Fruit fly (Drosophila melanogaster) whole organism, adult: Measurements from ENCODE around the gene tok.

ENCODE experiments used
- CG11617 ChIP-seq: fragments of 200-800 bp; sonication (Bioruptor generic); optimal IDR thresholded peaks from 2 replicates; lab custom pipeline; 2017; ENCODE audit warnings: mild to moderate bottlenecking, missing biosample characterization, missing genetic modification reagents, missing genetic modification characterization
- CG12768 ChIP-seq: fragments of 200-800 bp; sonication (Bioruptor generic); optimal IDR thresholded peaks from 2 replicates; lab custom pipeline; 2017; ENCODE audit warnings: missing biosample characterization, missing genetic modification characterization, mild to moderate bottlenecking, moderate library complexity, missing genetic modification reagents
- CG14711 ChIP-seq: fragments of 200-800 bp; sonication (Bioruptor generic); optimal IDR thresholded peaks from 2 replicates; lab custom pipeline; 2018; ENCODE audit warnings: missing biosample characterization, mild to moderate bottlenecking, missing genetic modification characterization, moderate library complexity
- CG1620 ChIP-seq: fragments of 200-800 bp; sonication (Bioruptor generic); optimal IDR thresholded peaks from 2 replicates; lab custom pipeline; 2016; ENCODE audit warnings: missing biosample characterization, missing genetic modification characterization
- CG33017 ChIP-seq: fragments of 200-800 bp; sonication (Bioruptor generic); optimal IDR thresholded peaks from 2 replicates; lab custom pipeline; 2018; ENCODE audit warnings: missing biosample characterization, mild to moderate bottlenecking, missing genetic modification characterization, moderate library complexity
- CG5204 ChIP-seq: fragments of 200-800 bp; sonication (Bioruptor generic); optimal IDR thresholded peaks from 2 replicates; lab custom pipeline; 2016; ENCODE audit warnings: missing biosample characterization, missing genetic modification characterization
- CG7045 ChIP-seq: fragments of 200-800 bp; sonication (Bioruptor generic); optimal IDR thresholded peaks from 2 replicates; lab custom pipeline; 2017; ENCODE audit warnings: missing biosample characterization, mild to moderate bottlenecking, missing genetic modification characterization
- CG7101 ChIP-seq: fragments of 200-800 bp; sonication (Bioruptor generic); optimal IDR thresholded peaks from 2 replicates; lab custom pipeline; 2018; ENCODE audit warnings: missing biosample characterization, mild to moderate bottlenecking, missing genetic modification characterization, moderate library complexity
- Clk ChIP-seq: fragments of 200-800 bp; sonication (Bioruptor generic); optimal IDR thresholded peaks from 2 replicates; lab custom pipeline; 2017; ENCODE audit warnings: missing biosample characterization, missing genetic modification characterization
- Crg-1 ChIP-seq: fragments of 200-800 bp; sonication (Bioruptor generic); optimal IDR thresholded peaks from 2 replicates; lab custom pipeline; 2016; ENCODE audit warnings: missing biosample characterization, missing genetic modification characterization
- Hr96 ChIP-seq: fragments of 200-800 bp; sonication (Bioruptor generic); optimal IDR thresholded peaks from 2 replicates; lab custom pipeline; 2016; ENCODE audit warnings: missing biosample characterization, missing genetic modification characterization
- Mnt ChIP-seq: fragments of 200-800 bp; sonication (Bioruptor generic); optimal IDR thresholded peaks from 2 replicates; lab custom pipeline; 2016; ENCODE audit warnings: missing biosample characterization, mild to moderate bottlenecking, missing genetic modification characterization
- bab1 ChIP-seq: fragments of 200-800 bp; sonication (Bioruptor generic); optimal IDR thresholded peaks from 3 replicates; lab custom pipeline; 2019; ENCODE audit warnings: missing biosample characterization, mild to moderate bottlenecking, missing genetic modification characterization, moderate library complexity
- cic ChIP-seq: fragments of 200-800 bp; sonication (Bioruptor generic); optimal IDR thresholded peaks from 2 replicates; lab custom pipeline; 2017; ENCODE audit warnings: missing biosample characterization, mild to moderate bottlenecking, missing genetic modification characterization, moderate library complexity
- cnc ChIP-seq, 2 experiments: fragments of >200 bp; optimal IDR thresholded peaks; 2 replicates each; lab custom pipeline; 2017
- kay ChIP-seq: fragments of 200-800 bp; sonication (Bioruptor generic); peaks from one replicate; lab custom pipeline; 2016; ENCODE audit warnings: missing biosample characterization, missing genetic modification characterization, borderline replicate concordance
- ovo ChIP-seq: fragments of 200-800 bp; sonication (Bioruptor generic); optimal IDR thresholded peaks from 2 replicates; lab custom pipeline; 2016; ENCODE audit warnings: missing biosample characterization, missing genetic modification characterization
- pad ChIP-seq: fragments of 200-800 bp; sonication (Bioruptor generic); optimal IDR thresholded peaks from 3 replicates; lab custom pipeline; 2017; ENCODE audit warnings: missing biosample characterization, missing genetic modification characterization, mild to moderate bottlenecking, moderate library complexity, missing genetic modification reagents
- tj ChIP-seq: fragments of 200-800 bp; sonication (Bioruptor generic); optimal IDR thresholded peaks from 3 replicates; lab custom pipeline; 2017; ENCODE audit warnings: missing biosample characterization, mild to moderate bottlenecking, missing genetic modification characterization, moderate library complexity
- toe ChIP-seq: fragments of 200-800 bp; sonication (Bioruptor generic); optimal IDR thresholded peaks from 2 replicates; lab custom pipeline; 2016; ENCODE audit warnings: missing biosample characterization, missing genetic modification characterization

tok gene

DNA sequence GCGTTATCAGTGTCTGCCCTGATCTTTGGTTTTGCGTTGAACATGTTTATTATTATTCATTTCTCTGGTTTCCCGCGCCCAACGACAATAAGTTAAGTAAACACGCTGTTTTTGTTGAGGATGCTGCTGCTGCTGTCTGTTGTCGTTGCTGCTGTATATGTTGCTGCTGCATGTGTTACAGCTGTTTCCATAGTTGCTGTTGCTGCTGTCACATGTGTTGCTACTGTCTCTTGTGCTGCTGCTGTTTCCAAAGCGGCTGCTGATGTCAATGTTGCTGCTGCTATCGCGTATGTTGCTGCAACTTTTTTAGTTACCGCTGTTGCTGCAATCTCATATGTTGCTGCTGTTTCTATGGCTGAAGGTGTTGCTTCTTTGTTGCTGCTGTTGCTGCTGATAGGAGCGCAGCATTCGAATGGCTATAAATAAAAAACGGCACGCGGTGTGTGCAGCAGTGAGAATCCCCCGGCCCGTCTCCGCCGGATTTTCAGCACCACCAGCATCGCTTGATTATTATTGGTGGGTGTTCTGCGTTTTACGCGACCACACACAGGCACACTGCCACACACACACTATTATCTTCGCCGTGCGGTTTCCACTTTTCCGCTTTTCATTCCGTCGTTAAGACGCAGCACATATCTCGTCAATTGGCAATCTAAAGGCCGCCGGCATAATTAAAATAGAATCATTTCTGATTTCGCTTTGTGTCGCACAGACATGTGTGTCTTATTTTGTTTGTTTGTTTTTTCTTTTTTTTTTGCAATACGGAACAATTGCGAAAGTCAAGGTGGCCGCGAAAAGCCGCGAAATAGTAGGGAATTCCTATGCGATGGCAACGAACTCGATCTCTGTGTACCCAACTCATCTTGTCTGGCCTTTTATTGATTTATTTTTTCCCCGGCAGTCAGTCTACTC is 1.2 kb downstream of the tok start:
- TF ChIP-seq kay: no peak
- no peak for TF ChIP-seq CG12768 (GFP tag; lab: Kevin White, UChicago)
- no peak for TF ChIP-seq CG7101 (tag; lab: Kevin White, UChicago)
- TF ChIP-seq bab1 (GFP tag; lab: Kevin White, UChicago): no peak
- TF ChIP-seq CG33017 (tag; lab: Kevin White, UChicago): no peak
- TF ChIP-seq CG5204 (GFP tag; lab: Kevin White, UChicago): no peak
- TF ChIP-seq pad (GFP tag; lab: Kevin White, UChicago): no peak
- no peak for TF ChIP-seq ovo (GFP tag; lab: Kevin White, UChicago)
- TF ChIP-seq Hr96 (GFP tag; lab: Kevin White, UChicago): no peak
- no peak for TF ChIP-seq tj (GFP tag; lab: Kevin White, UChicago)
- no peak for TF ChIP-seq CG14711 (tag; lab: Kevin White, UChicago)
- TF ChIP-seq CG7045: no peak
- TF ChIP-seq Crg-1: no peak
- no peak for TF ChIP-seq cnc (optimal IDR thresholded peaks at IDR 0.05; lab: Kevin White, UChicago)
- TF ChIP-seq CG1620 (GFP tag; lab: Kevin White, UChicago): no peak
- TF ChIP-seq toe (GFP tag; lab: Kevin White, UChicago): no peak

DNA sequence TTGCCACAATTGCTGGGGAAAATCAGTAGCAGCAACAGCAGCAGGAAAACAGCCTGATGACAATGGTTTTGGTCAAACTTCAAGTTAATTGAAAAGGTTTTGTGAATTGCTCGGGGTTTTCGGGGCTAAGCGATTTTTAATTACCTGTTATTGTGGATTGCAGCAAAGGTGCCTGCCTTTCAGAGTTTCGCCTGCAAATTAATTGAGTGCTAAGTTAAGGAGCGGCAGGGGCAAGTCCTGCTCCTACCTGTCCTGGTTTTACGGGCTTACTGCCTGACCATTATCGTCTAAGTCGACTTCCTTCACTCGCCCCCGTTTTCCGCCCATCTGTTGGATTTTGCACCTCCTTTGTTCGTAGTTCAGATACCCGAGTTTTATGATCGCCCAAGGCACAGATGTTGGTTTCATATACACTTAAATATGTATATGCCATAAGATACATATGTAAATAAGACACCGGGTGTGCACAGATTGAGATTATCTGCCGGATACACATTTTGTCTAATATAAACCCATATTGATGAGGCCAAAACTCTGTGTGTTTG is 6.9 kb downstream of the tok start:
- TF ChIP-seq CG14711 (tag; lab: Kevin White, UChicago) (no peak), cic (no peak), cnc (optimal IDR thresholded peaks at IDR 0.05; lab: Kevin White, UChicago) (no peak), bab1 (GFP tag; lab: Kevin White, UChicago) (no peak), Hr96 (GFP tag; lab: Kevin White, UChicago) (no peak), Clk (GFP tag; lab: Kevin White, UChicago) (no peak)

DNA sequence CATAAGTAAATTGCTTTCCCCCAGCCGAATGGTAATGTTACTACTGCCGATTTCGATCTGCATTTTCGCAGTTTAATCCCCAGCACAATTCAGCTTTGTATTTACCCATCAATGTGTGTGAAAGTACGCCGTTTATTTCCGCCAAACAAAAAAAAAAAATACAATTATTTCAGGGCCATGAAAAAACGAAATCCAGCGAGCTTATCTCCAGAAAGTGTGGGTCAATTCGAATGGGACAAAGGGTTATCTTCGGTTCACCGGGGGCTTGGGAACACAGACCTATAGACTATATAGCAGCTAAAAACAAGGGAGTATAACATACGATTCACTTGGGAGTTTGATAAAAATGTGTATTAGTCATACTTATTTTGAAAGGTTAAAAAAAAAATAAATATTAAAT is 7.5 kb downstream of the tok start:
- TF ChIP-seq ovo (GFP tag; lab: Kevin White, UChicago) (no peak), CG5204 (GFP tag; lab: Kevin White, UChicago) (no peak), kay (no peak), cic (peak; percentile 8), Hr96 (GFP tag; lab: Kevin White, UChicago) (no peak), Crg-1 (no peak)

DNA sequence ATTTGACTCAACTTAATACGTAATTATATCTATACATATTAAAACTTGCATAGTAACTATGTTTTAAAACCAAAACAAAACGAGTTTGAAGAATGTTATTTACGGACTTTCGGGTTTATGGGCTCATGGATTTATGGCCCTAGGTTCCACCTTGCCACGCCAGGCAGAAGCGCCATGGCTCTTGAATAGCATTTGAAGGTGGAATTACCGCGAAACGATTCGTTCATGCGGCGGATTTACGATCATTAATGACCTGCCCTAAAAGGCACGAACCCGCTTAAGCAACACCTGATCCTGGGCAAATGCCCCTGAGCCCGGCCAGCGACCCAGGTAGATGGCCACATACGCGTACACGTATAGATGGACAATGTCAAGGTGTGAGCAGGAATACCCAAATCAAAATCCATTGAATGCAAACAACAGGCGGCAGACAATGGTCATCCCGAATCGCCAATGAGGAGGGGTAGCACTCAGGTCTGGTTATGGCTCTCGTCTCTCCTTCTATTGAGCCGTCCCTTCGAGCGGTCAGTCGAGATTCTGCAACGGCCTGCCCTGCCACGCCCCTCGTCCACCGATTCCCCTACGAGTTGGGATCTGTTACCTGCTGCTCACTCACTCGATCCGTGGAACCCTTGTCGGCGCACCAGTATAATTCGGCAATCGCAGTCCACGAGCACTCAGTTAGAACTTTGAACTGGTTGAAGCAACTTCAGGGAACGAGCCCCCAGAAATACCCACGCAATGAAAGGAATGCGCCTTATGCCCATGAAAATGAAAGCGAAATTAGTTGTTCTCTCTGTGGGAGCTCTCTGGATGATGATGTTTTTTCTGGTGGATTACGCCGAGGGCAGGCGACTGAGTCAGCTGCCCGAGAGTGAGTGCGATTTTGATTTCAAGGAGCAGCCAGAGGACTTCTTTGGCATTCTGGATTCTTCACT is 29.8 kb downstream of the tok start, which contains the start of gene tld:
TSS of gene tld (plus strand) at position 677 of the 938 bp plus-strand sequence.
- no peak for TF ChIP-seq toe (GFP tag; lab: Kevin White, UChicago)
- no peak for TF ChIP-seq CG33017 (tag; lab: Kevin White, UChicago)
- TF ChIP-seq CG11617: no peak

DNA sequence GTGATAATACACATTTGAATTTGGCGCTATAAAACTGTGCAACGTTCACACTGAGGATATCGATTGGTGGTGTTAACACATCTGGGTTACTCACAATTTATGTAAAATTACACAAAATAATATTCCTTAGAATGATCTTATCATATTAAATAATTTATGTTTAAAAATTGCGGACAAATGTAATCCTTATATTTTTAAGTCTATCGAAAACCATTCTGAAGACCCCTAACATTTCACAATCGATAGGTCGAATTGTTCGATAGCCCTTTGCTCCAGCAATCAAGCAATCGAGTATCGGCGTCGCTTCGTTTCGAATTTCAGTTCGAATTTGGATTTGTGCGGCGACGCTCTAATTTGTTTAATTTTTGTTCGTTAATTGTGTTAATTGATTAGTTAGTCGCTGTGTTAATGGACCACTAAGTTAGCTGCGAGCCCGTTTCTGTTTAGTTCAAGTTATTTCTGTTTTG is 34.1 kb downstream of the tok start, which contains the start of gene asp:
TSS of gene asp (plus strand) at position 289 of the 467 bp plus-strand sequence.
- peak; percentile 52 for TF ChIP-seq kay
- peak; percentile 28 for TF ChIP-seq bab1 (GFP tag; lab: Kevin White, UChicago)
- peak; percentile 58 for TF ChIP-seq toe (GFP tag; lab: Kevin White, UChicago)
- TF ChIP-seq CG5204 (GFP tag; lab: Kevin White, UChicago): peak; percentile 42
- no peak for TF ChIP-seq pad (GFP tag; lab: Kevin White, UChicago)
- peak; percentile 45 for TF ChIP-seq CG1620 (GFP tag; lab: Kevin White, UChicago)
- TF ChIP-seq tj (GFP tag; lab: Kevin White, UChicago): no peak
- peak; percentile 12 for TF ChIP-seq CG7101 (tag; lab: Kevin White, UChicago)
- TF ChIP-seq Crg-1: no peak
- no peak for TF ChIP-seq Mnt (GFP tag; lab: Kevin White, UChicago)
- TF ChIP-seq Clk (GFP tag; lab: Kevin White, UChicago): no peak
- TF ChIP-seq CG14711 (tag; lab: Kevin White, UChicago): peak; percentile 17

DNA sequence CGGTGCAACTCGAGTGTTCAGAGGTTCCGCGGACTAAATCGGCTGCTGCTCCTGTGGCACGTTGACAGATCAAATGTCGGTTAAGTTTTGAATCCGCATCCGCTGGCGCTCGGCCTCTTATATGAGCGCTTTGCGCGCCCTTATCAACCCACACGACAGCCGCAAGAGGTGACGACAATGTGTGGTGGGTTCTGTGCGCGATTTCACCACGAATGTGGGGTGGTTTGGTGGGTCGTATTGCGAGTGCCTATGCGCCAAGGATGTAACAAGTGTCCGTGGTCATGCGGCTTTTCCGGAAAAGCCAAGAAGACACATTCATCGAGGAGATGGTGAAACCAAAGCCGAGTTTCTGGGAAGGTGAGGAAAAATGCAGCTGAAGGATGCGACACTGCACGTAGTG is 45.5 kb downstream of the tok start, which contains the start of gene AstA:
TSS of gene AstA (minus strand) at position 101 of the 400 bp plus-strand sequence.
- TF ChIP-seq CG5204 (GFP tag; lab: Kevin White, UChicago) (no peak), CG33017 (tag; lab: Kevin White, UChicago) (no peak), toe (GFP tag; lab: Kevin White, UChicago) (no peak), kay (no peak), bab1 (GFP tag; lab: Kevin White, UChicago) (no peak)
